Worm (Caenorhabditis elegans) whole organism, young adult: ENCODE results near the gene H21P03.10.

Experiments used
- B0261.1 ChIP-seq: sonication (generic microtip); optimal IDR thresholded peaks from 2 replicates; lab custom pipeline; 2016; ENCODE audit warnings: mild to moderate bottlenecking, missing genetic modification characterization, moderate library complexity, missing compliant biosample characterization
- D2030.7 ChIP-seq: fragments of 200-800 bp; sonication (Bioruptor generic); IDR thresholded peaks from 2 replicates; pipeline ENCODE4 v1.3.6; 2022; ENCODE audit warnings: missing genetic modification reagents, missing genetic modification characterization, missing compliant biosample characterization
- F23B12.7 ChIP-seq: sonication (generic microtip); optimal IDR thresholded peaks from 2 replicates; lab custom pipeline; 2017; ENCODE audit warnings: missing genetic modification characterization, mild to moderate bottlenecking, missing compliant biosample characterization, antibody characterized with exemption, moderate library complexity; ENCODE audit not compliant: insufficient read depth
- F33H1.4 ChIP-seq: fragments of 200-800 bp; sonication (Bioruptor generic); IDR thresholded peaks from 2 replicates; pipeline ENCODE4 v1.3.6; 2022; ENCODE audit warnings: missing genetic modification reagents, missing genetic modification characterization, missing compliant biosample characterization
- F37B4.10 ChIP-seq: fragments of 200-800 bp; sonication (Bioruptor generic); IDR thresholded peaks from 2 replicates; pipeline ENCODE4 v1.3.6; 2022; ENCODE audit warnings: missing genetic modification characterization, missing compliant biosample characterization
- F39B2.1 ChIP-seq: fragments of 200-800 bp; sonication (Bioruptor generic); IDR thresholded peaks from 2 replicates; pipeline ENCODE4 v1.3.6; 2022; ENCODE audit warnings: missing genetic modification reagents, missing genetic modification characterization, missing compliant biosample characterization
- F55B11.4 ChIP-seq: sonication (generic microtip); optimal IDR thresholded peaks from 2 replicates; lab custom pipeline; 2016; ENCODE audit warnings: missing compliant biosample characterization, missing genetic modification characterization, borderline replicate concordance; ENCODE audit not compliant: insufficient read depth
- K11D2.4 ChIP-seq: fragments of 200-800 bp; sonication (Bioruptor generic); IDR thresholded peaks from 2 replicates; pipeline ENCODE4 v1.3.6; 2022; ENCODE audit warnings: missing genetic modification reagents, missing genetic modification characterization, missing compliant biosample characterization
- K12H6.12 ChIP-seq: fragments of 200-800 bp; sonication (Bioruptor generic); optimal IDR thresholded peaks from 2 replicates; lab custom pipeline; 2018; ENCODE audit warnings: mild to moderate bottlenecking, missing genetic modification characterization, missing compliant biosample characterization
- T26A5.8 ChIP-seq: sonication (generic microtip); optimal IDR thresholded peaks from 2 replicates; lab custom pipeline; 2016; ENCODE audit warnings: missing genetic modification characterization, missing compliant biosample characterization
- Y95B8A.8 ChIP-seq: fragments of 200-800 bp; sonication (Bioruptor generic); IDR thresholded peaks from 2 replicates; pipeline ENCODE4 v1.3.6; 2022; ENCODE audit warnings: missing genetic modification reagents, missing genetic modification characterization, missing compliant biosample characterization
- atf-7 ChIP-seq: sonication (generic microtip); optimal IDR thresholded peaks from 2 replicates; lab custom pipeline; 2017; ENCODE audit warnings: mild to moderate bottlenecking, missing genetic modification characterization, missing compliant biosample characterization
- athp-1 ChIP-seq: sonication (generic microtip); optimal IDR thresholded peaks from 2 replicates; lab custom pipeline; 2017; ENCODE audit warnings: mild to moderate bottlenecking, missing genetic modification characterization, missing compliant biosample characterization
- attf-3 ChIP-seq: fragments of 200-800 bp; sonication (Bioruptor generic); conservative IDR thresholded peaks from 2 replicates; pipeline ENCODE4 v1.3.6; 2022; ENCODE audit warnings: missing genetic modification reagents, missing genetic modification characterization, missing compliant biosample characterization
- ceh-58 ChIP-seq: fragments of 200-800 bp; sonication (Bioruptor generic); IDR thresholded peaks from 2 replicates; pipeline ENCODE4 v1.3.6; 2022; ENCODE audit warnings: missing genetic modification characterization, missing compliant biosample characterization
- dox-1 ChIP-seq: fragments of 200-800 bp; sonication (Bioruptor generic); IDR thresholded peaks from 2 replicates; pipeline ENCODE4 v1.3.6; 2022; ENCODE audit warnings: missing genetic modification reagents, missing genetic modification characterization, missing compliant biosample characterization
- dpff-1 ChIP-seq: sonication (generic microtip); optimal IDR thresholded peaks from 2 replicates; lab custom pipeline; 2017; ENCODE audit warnings: mild to moderate bottlenecking, missing genetic modification characterization, missing compliant biosample characterization
- dpl-1 ChIP-seq: fragments of 150-350 bp; optimal IDR thresholded peaks from 2 replicates; lab custom pipeline; 2014; ENCODE audit warnings: missing biosample characterization, missing genetic modification reagents, missing genetic modification characterization
- efl-1 ChIP-seq: fragments of 150-350 bp; optimal IDR thresholded peaks from 2 replicates; lab custom pipeline; 2014; ENCODE audit warnings: missing biosample characterization, missing genetic modification reagents, missing genetic modification characterization
- egl-18 ChIP-seq: fragments of 200-800 bp; sonication (Bioruptor generic); IDR thresholded peaks from 2 replicates; pipeline ENCODE4 v1.3.6; 2022; ENCODE audit warnings: missing genetic modification reagents, missing genetic modification characterization, missing compliant biosample characterization
- gei-17 ChIP-seq: fragments of 200-800 bp; sonication (Bioruptor generic); optimal IDR thresholded peaks from 2 replicates; lab custom pipeline; 2018; ENCODE audit warnings: mild to moderate bottlenecking, missing genetic modification characterization, missing compliant biosample characterization
- hmg-1.2 ChIP-seq: fragments of 200-800 bp; sonication (Bioruptor generic); IDR thresholded peaks from 2 replicates; pipeline ENCODE4 v1.3.6; 2022; ENCODE audit warnings: missing genetic modification reagents, missing genetic modification characterization, missing compliant biosample characterization
- hmg-20 ChIP-seq: fragments of 200-800 bp; sonication (Bioruptor generic); IDR thresholded peaks from 2 replicates; pipeline ENCODE4 v1.3.6; 2022; ENCODE audit warnings: missing genetic modification reagents, missing genetic modification characterization, missing compliant biosample characterization
- lin-26 ChIP-seq: fragments of 200-800 bp; sonication (Bioruptor generic); IDR thresholded peaks from 2 replicates; pipeline ENCODE4 v1.3.6; 2022; ENCODE audit warnings: missing genetic modification reagents, missing genetic modification characterization, missing compliant biosample characterization
- lin-35 ChIP-seq, 3 experiments: fragments of 150-350 bp in 2 of 3; sonication (generic microtip) in 1 of 3; optimal IDR thresholded peaks; 2 replicates each; lab custom pipeline; 2014 to 2018; ENCODE audit warnings: missing biosample characterization in 3 of 3, missing genetic modification characterization in 3 of 3, missing genetic modification reagents in 3 of 3
- lir-1 ChIP-seq: fragments of 200-800 bp; sonication (Bioruptor generic); conservative IDR thresholded peaks from 2 replicates; pipeline ENCODE4 v1.3.6; 2022; ENCODE audit warnings: missing genetic modification reagents, missing genetic modification characterization, missing compliant biosample characterization
- lsl-1 ChIP-seq: fragments of 200-800 bp; sonication (Bioruptor generic); optimal IDR thresholded peaks from 2 replicates; lab custom pipeline; 2018; ENCODE audit warnings: mild to moderate bottlenecking, missing genetic modification characterization, moderate library complexity, missing compliant biosample characterization
- lsy-27 ChIP-seq: sonication (generic microtip); optimal IDR thresholded peaks from 2 replicates; lab custom pipeline; 2017; ENCODE audit warnings: missing genetic modification characterization, mild to moderate bottlenecking, missing compliant biosample characterization, antibody characterized with exemption, missing genotype, borderline replicate concordance; ENCODE audit not compliant: insufficient read depth
- madf-10 ChIP-seq: sonication (generic microtip); optimal IDR thresholded peaks from 2 replicates; lab custom pipeline; 2016; ENCODE audit warnings: mild to moderate bottlenecking, missing genetic modification characterization, missing compliant biosample characterization
- mcd-1 ChIP-seq: fragments of 200-800 bp; sonication (Bioruptor generic); IDR thresholded peaks from 2 replicates; pipeline ENCODE4 v1.3.6; 2022; ENCODE audit warnings: missing genetic modification reagents, missing genetic modification characterization, missing compliant biosample characterization
- mel-28 ChIP-seq: sonication (generic microtip); optimal IDR thresholded peaks from 2 replicates; lab custom pipeline; 2016; ENCODE audit warnings: borderline replicate concordance, mild to moderate bottlenecking, missing genetic modification characterization, missing compliant biosample characterization
- mxl-1 ChIP-seq: sonication (generic microtip); optimal IDR thresholded peaks from 2 replicates; lab custom pipeline; 2016; ENCODE audit warnings: missing genetic modification characterization, missing compliant biosample characterization
- nhr-179 ChIP-seq: sonication (generic microtip); optimal IDR thresholded peaks from 2 replicates; lab custom pipeline; 2016; ENCODE audit warnings: mild to moderate bottlenecking, missing genetic modification characterization, missing compliant biosample characterization
- nhr-80 ChIP-seq: sonication (generic microtip); optimal IDR thresholded peaks from 2 replicates; lab custom pipeline; 2016; ENCODE audit warnings: missing genetic modification characterization, missing compliant biosample characterization
- rec-8 ChIP-seq, 2 experiments: sonication (generic microtip); optimal IDR thresholded peaks; 2 replicates each; lab custom pipeline; 2016; ENCODE audit warnings: mild to moderate bottlenecking in 2 of 2, missing genetic modification characterization in 2 of 2, missing genetic modification reagents in 2 of 2, missing genotype in 2 of 2, missing biosample characterization in 1 of 2, missing compliant biosample characterization in 1 of 2, moderate library complexity in 1 of 2
- sea-2 ChIP-seq: fragments of 200-800 bp; sonication (Bioruptor generic); IDR thresholded peaks from 2 replicates; pipeline ENCODE4 v1.3.6; 2022; ENCODE audit warnings: missing genetic modification characterization, missing compliant biosample characterization
- tbx-9 ChIP-seq: sonication (generic microtip); optimal IDR thresholded peaks from 2 replicates; lab custom pipeline; 2016; ENCODE audit warnings: borderline replicate concordance, missing genetic modification characterization, inconsistent platforms, missing compliant biosample characterization
- xnd-1 ChIP-seq: sonication (generic microtip); optimal IDR thresholded peaks from 2 replicates; lab custom pipeline; 2016; ENCODE audit warnings: missing genotype, missing genetic modification reagents, missing genetic modification characterization, missing compliant biosample characterization
- zfh-2 ChIP-seq: fragments of 200-800 bp; sonication (Bioruptor generic); conservative IDR thresholded peaks from 2 replicates; pipeline ENCODE4 v1.3.6; 2022; ENCODE audit warnings: missing genetic modification reagents, missing genetic modification characterization, missing compliant biosample characterization
- ztf-26 ChIP-seq: sonication (generic microtip); optimal IDR thresholded peaks from 2 replicates; lab custom pipeline; 2017; ENCODE audit warnings: missing genetic modification characterization, missing compliant biosample characterization
- ztf-28 ChIP-seq: fragments of 200-800 bp; sonication (Bioruptor generic); IDR thresholded peaks from 2 replicates; pipeline ENCODE4 v1.3.6; 2022; ENCODE audit warnings: missing genetic modification reagents, missing genetic modification characterization, missing compliant biosample characterization
- ztf-3 ChIP-seq: fragments of 200-800 bp; sonication (Bioruptor generic); optimal IDR thresholded peaks from 2 replicates; lab custom pipeline; 2018; ENCODE audit warnings: mild to moderate bottlenecking, missing genetic modification characterization, missing compliant biosample characterization

The H21P03.10 gene

ce11 chrIV:11510664-11511063, 10.1 kb downstream of the H21P03.10 start, which contains the start of gene M04B2.6:
M04B2.6 (minus strand) TSS chrIV:11510764.
- TF ChIP-seq F55B11.4 (tag; lab: Kevin White, UChicago) (no peak), K12H6.12 (tag; lab: Kevin White, UChicago) (no peak), athp-1 (tag; lab: Kevin White, UChicago) (no peak), mxl-1 (tag; lab: Kevin White, UChicago) (no peak), egl-18 (GFP tag; lab: Robert Waterston, UW) (no peak), ceh-58 (GFP tag; lab: Robert Waterston, UW) (no peak), nhr-80 (tag; lab: Kevin White, UChicago) (no peak), lin-26 (GFP tag; lab: Robert Waterston, UW) (no peak), efl-1 (GFP tag; lab: Kevin White, UChicago) (no peak), B0261.1 (tag; lab: Kevin White, UChicago) (no peak), F39B2.1 (GFP tag; lab: Robert Waterston, UW) (no peak), sea-2 (no peak), rec-8 (tag; optimal IDR thresholded peaks at IDR 0.05; lab: Kevin White, UChicago) (no peak), mcd-1 (GFP tag; lab: Robert Waterston, UW) (no peak), lsy-27 (tag; lab: Kevin White, UChicago) (no peak)

- TF ChIP-seq dox-1 (GFP tag; lab: Robert Waterston, UW) (no peak), ztf-28 (GFP tag; lab: Robert Waterston, UW) (no peak), attf-3 (GFP tag; lab: Robert Waterston, UW) (peak; percentile 95), T26A5.8 (tag; lab: Kevin White, UChicago) (no peak), K11D2.4 (GFP tag; lab: Robert Waterston, UW) (no peak), Y95B8A.8 (no peak), nhr-179 (tag; lab: Kevin White, UChicago) (no peak)
- TF ChIP-seq, all 124 proteins: peak for 1
Measured at ce11 chrIV:11520960-11521359, 20.4 kb downstream of the H21P03.10 start, which contains the start of the genes M04B2.4 and gfl-1. M04B2.4 (minus strand) TSS chrIV:11521031. gfl-1 (plus strand) TSS chrIV:11521290.

- TF ChIP-seq lin-35 (GFP tag; optimal IDR thresholded peaks at IDR 0.05; lab: Kevin White, UChicago): peak in 1 of 3 experiments; percentile 60
- TF ChIP-seq F37B4.10 (GFP tag; lab: Robert Waterston, UW): 0 out of 2 replicates have a peak, but pooled peaks have one; percentile 60
- TF ChIP-seq madf-10 (tag; lab: Kevin White, UChicago): peak; percentile 73
- TF ChIP-seq mel-28: no peak
- TF ChIP-seq hmg-1.2 (GFP tag; lab: Robert Waterston, UW): peak; percentile 92
- TF ChIP-seq lsl-1 (GFP tag; lab: Kevin White, UChicago): no peak
- peak; percentile 62; the same call in 1 of the 2 replicates for TF ChIP-seq lin-26 (GFP tag; lab: Robert Waterston, UW)
- peak; percentile 78 for TF ChIP-seq efl-1 (GFP tag; lab: Kevin White, UChicago)
- peak; percentile 29 for TF ChIP-seq gei-17 (GFP tag; lab: Kevin White, UChicago)
- no peak for TF ChIP-seq dpff-1 (tag; lab: Kevin White, UChicago)
- TF ChIP-seq dpl-1: no peak
- TF ChIP-seq ztf-26 (tag; lab: Kevin White, UChicago): peak; percentile 10
- TF ChIP-seq D2030.7: no peak
- peak; percentile 87 for TF ChIP-seq atf-7 (tag; lab: Kevin White, UChicago)
- no peak for TF ChIP-seq zfh-2
- no peak for TF ChIP-seq F55B11.4 (tag; lab: Kevin White, UChicago)
- TF ChIP-seq tbx-9 (tag; lab: Kevin White, UChicago): no peak
- no peak for TF ChIP-seq F23B12.7 (tag; lab: Kevin White, UChicago)
- TF ChIP-seq ztf-3: no peak
- TF ChIP-seq B0261.1 (tag; lab: Kevin White, UChicago): no peak
- TF ChIP-seq nhr-80 (tag; lab: Kevin White, UChicago): peak; percentile 20
- TF ChIP-seq xnd-1 (tag; lab: Kevin White, UChicago): peak; percentile 38
- no peak for TF ChIP-seq hmg-20
- TF ChIP-seq F33H1.4 (GFP tag; lab: Robert Waterston, UW): peak; percentile 73
- peak; percentile 33; the same call in 1 of the 2 replicates for TF ChIP-seq attf-3 (GFP tag; lab: Robert Waterston, UW)
- 0 out of 2 replicates have a peak, but pooled peaks have one; percentile 26 for TF ChIP-seq lir-1
Measured at ce11 chrIV:11522225-11522952, 21.9 kb downstream of the H21P03.10 start.
